Worm (Caenorhabditis elegans): ENCODE results near the gene srab-9.

The srab-9 gene

DNA sequence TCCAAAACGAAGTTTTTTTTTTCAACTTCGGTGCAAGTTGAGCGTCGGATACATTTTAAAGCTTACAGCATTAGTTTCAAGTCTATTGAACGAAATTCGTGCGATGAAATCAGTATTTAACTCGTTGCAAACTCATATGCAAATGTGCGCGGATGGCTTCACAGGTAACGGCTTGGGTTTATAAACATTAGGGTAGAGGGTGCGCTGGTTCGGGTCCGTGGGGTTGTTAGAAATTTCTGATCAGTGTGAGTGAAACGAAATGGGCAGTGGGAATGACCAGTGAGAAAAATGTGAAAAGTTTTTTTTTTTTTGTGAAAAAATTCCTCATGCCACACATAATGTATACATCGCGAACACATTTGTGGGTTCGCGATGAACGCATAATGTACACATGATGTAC, 22.1 kb upstream of the srab-9 start:
- TF ChIP-seq nhr-28 (tag; optimal IDR thresholded peaks at IDR 0.05) (no peak), ceh-39 (tag; optimal IDR thresholded peaks at IDR 0.05) (no peak)

DNA sequence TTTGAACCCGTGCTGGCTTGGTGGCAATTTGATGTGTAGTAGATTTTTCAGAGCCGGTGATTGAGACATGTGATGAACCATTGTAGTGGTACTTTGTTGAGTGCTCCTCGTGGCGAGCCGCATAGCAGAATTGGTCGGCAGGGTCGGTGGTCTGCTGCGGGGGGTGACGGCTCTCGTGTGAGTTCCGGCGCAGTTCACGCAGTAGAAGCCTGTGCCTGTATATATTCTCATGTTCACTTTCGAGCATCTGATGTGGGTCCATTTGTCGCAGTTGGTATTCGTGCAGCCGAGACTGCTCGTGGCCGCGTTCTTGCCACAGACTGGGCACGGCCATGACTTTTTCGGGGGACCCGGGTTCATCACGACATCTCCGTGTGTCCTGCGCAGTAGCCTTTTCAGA, 21.2 kb upstream of the srab-9 start:
- TF ChIP-seq nhr-237 (tag; optimal IDR thresholded peaks at IDR 0.05) (no peak), snpc-4 (tag; optimal IDR thresholded peaks at IDR 0.05) (no peak), unc-39 (tag; optimal IDR thresholded peaks at IDR 0.05) (no peak), drap-1 (GFP tag; optimal IDR thresholded peaks at IDR 0.05) (no peak), mab-5 (tag; optimal IDR thresholded peaks at IDR 0.05) (no peak), tbx-8 (GFP tag; optimal IDR thresholded peaks at IDR 0.05) (no peak), elt-3 (tag; optimal IDR thresholded peaks at IDR 0.05) (no peak), lsy-2 (tag; optimal IDR thresholded peaks at IDR 0.05) (no peak), elt-1 (tag; optimal IDR thresholded peaks at IDR 0.05; ENCODE audit: borderline replicate concordance, insufficient read depth) (no peak), sptf-1 (tag; optimal IDR thresholded peaks at IDR 0.05) (no peak), mls-2 (tag; optimal IDR thresholded peaks at IDR 0.05) (no peak), nhr-28 (tag; optimal IDR thresholded peaks at IDR 0.05) (no peak)

DNA sequence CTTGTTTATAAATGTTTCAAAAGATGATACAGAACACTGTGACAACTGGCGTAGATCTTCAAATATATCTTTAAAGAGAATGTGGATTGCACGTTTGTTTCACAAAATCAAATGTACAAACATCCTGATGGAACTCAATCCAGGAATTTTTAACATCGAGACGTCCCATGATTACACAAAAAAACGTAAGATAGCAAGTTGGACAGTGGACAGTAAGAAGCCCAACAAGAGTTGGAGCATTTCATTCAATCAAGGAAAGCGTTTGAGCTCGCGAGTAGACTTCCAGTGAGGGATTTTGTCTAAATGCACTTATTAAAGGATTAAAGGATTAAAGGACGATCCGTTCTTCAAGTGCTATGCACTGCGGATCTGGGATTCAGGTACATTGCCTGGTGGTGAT, 18.2 kb upstream of the srab-9 start, which contains the start of gene C36C5.12:
Gene C36C5.12, minus strand, starts transcription at position 101 of the 400 bp plus-strand sequence.
- TF ChIP-seq unc-39 (tag; optimal IDR thresholded peaks at IDR 0.05) (no peak), ceh-83 (GFP tag; optimal IDR thresholded peaks at IDR 0.05) (no peak), ham-2 (GFP tag; optimal IDR thresholded peaks at IDR 0.05) (no peak)

DNA sequence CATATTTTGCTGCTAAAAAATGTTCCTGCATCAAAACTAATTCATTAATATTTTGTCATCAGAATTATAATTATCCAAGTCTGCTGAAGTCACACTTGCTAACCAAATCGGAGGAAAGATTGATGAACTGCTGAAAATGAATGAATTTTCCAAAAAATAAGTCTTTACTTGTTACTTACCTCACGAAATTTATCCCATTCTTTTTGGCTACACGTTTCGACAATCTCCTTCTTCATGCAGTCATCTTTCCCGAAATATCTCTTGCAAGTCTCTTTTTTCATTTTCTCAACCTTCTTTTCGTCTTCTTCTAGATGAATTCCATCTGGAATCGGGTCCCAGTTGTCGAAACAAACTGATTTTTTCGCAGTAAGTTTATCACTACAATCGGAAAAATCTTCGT, 17.3 kb upstream of the srab-9 start:
- no peak for TF ChIP-seq mab-5 (tag; optimal IDR thresholded peaks at IDR 0.05)
- TF ChIP-seq nhr-12 (tag; optimal IDR thresholded peaks at IDR 0.05): no peak
- no peak for TF ChIP-seq nhr-237 (tag; optimal IDR thresholded peaks at IDR 0.05)
- no peak for TF ChIP-seq M03D4.4 (tag; optimal IDR thresholded peaks at IDR 0.05)
- no peak for TF ChIP-seq tbx-8 (GFP tag; optimal IDR thresholded peaks at IDR 0.05)
- TF ChIP-seq blmp-1 (tag; optimal IDR thresholded peaks at IDR 0.05): no peak
- TF ChIP-seq sem-2 (GFP tag; optimal IDR thresholded peaks at IDR 0.05): no peak
- no peak for TF ChIP-seq ces-1 (GFP tag; optimal IDR thresholded peaks at IDR 0.05)
- TF ChIP-seq drap-1 (GFP tag; optimal IDR thresholded peaks at IDR 0.05): no peak
- TF ChIP-seq cnd-1 (tag; optimal IDR thresholded peaks at IDR 0.05): no peak
- no peak for TF ChIP-seq ceh-39 (tag; optimal IDR thresholded peaks at IDR 0.05)
- no peak for TF ChIP-seq lin-32 (GFP tag; optimal IDR thresholded peaks at IDR 0.05)
- TF ChIP-seq snpc-4 (tag; optimal IDR thresholded peaks at IDR 0.05): no peak
- TF ChIP-seq sptf-1 (tag; optimal IDR thresholded peaks at IDR 0.05): no peak
- no peak for TF ChIP-seq pha-4 (tag; optimal IDR thresholded peaks at IDR 0.05)
- TF ChIP-seq nhr-76 (tag; optimal IDR thresholded peaks at IDR 0.05): no peak
- no peak for TF ChIP-seq nhr-2 (tag; optimal IDR thresholded peaks at IDR 0.05)
- no peak for TF ChIP-seq elt-3 (tag; optimal IDR thresholded peaks at IDR 0.05)
- no peak for TF ChIP-seq lin-13 (tag; optimal IDR thresholded peaks at IDR 0.05)

DNA sequence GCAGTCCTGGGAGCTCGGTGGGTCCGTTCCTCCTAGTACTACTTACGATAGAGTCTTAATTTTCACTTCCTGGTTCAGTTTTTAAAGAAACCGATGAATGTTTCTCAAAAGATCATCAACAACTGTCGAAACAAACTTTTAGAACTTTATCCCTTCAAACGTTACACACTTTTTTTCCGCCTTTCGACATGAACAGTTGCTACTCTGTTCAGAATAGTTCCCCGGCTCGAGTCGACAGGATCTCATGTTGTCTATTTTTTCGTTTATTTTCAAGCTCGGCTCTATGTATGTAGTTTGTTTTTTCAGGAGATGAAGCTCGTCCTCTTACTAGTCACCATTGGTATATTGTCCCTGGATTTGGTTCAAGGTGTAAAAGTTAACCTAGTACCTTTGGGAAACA, 15.7 kb upstream of the srab-9 start, which contains the start of gene exh-1:
Gene exh-1, plus strand, starts transcription at position 301 of the 400 bp plus-strand sequence.
- TF ChIP-seq pha-4 (tag; optimal IDR thresholded peaks at IDR 0.05) (no peak), M03D4.4 (tag; optimal IDR thresholded peaks at IDR 0.05) (no peak), snpc-4 (tag; optimal IDR thresholded peaks at IDR 0.05) (no peak), hlh-1 (tag; optimal IDR thresholded peaks at IDR 0.05) (no peak), unc-120 (tag; optimal IDR thresholded peaks at IDR 0.05; ENCODE audit: poor library complexity, severe bottlenecking) (no peak), nhr-237 (tag; optimal IDR thresholded peaks at IDR 0.05) (no peak), zip-8 (tag; optimal IDR thresholded peaks at IDR 0.05) (no peak), nhr-76 (tag; optimal IDR thresholded peaks at IDR 0.05) (no peak), ztf-11 (tag; optimal IDR thresholded peaks at IDR 0.05) (no peak)

DNA sequence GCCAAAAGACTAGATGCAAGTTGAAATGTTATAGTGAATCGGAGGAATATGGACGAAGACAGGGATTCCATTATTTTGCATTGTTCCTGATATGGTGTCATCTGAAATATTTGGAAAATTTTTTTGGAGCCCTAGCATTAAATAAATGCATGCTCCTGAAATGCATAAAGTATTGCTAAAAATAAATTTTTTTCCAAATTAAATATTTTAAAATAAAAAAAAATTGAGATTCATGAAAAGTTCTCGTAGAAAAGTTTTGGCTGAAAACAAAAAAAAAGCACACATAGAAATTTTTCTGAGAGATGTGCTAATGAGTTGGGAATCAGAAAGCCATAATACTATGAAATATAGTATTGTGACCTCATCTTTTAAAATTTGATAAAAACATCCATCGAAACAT, 14.0 kb upstream of the srab-9 start, which contains the start of gene srab-7:
Gene srab-7, minus strand, starts transcription at position 101 of the 400 bp plus-strand sequence.
- no peak for TF ChIP-seq bed-3 (GFP tag; optimal IDR thresholded peaks at IDR 0.05)
- TF ChIP-seq ces-1 (GFP tag; optimal IDR thresholded peaks at IDR 0.05): no peak
- no peak for TF ChIP-seq ham-2 (GFP tag; optimal IDR thresholded peaks at IDR 0.05)
- TF ChIP-seq sem-2 (GFP tag; optimal IDR thresholded peaks at IDR 0.05): no peak
- no peak for TF ChIP-seq blmp-1 (tag; optimal IDR thresholded peaks at IDR 0.05)
- no peak for TF ChIP-seq cnd-1 (tag; optimal IDR thresholded peaks at IDR 0.05)
- no peak for TF ChIP-seq sptf-1 (tag; optimal IDR thresholded peaks at IDR 0.05)
- TF ChIP-seq elt-3 (tag; optimal IDR thresholded peaks at IDR 0.05): no peak
- TF ChIP-seq ceh-43 (GFP tag; optimal IDR thresholded peaks at IDR 0.05): no peak
- no peak for TF ChIP-seq lsy-2 (tag; optimal IDR thresholded peaks at IDR 0.05)
- no peak for TF ChIP-seq ceh-83 (GFP tag; optimal IDR thresholded peaks at IDR 0.05)

All from whole organism, mixed stage, embryonic.